Worm (Caenorhabditis elegans) whole organism, L1 larva: Measurements from ENCODE around the gene oig-1.

Experiments
- C34B4.2 ChIP-seq: sonication (generic microtip); optimal IDR thresholded peaks from 2 replicates; lab custom pipeline; 2017; ENCODE audit warnings: mild to moderate bottlenecking, missing genetic modification characterization, missing compliant biosample characterization
- F16B12.6 ChIP-seq: fragments of 150-350 bp; optimal IDR thresholded peaks from 2 replicates; lab custom pipeline; 2014; ENCODE audit warnings: missing biosample characterization, missing genetic modification characterization
- aha-1 ChIP-seq: fragments of 150-350 bp; optimal IDR thresholded peaks from 2 replicates; lab custom pipeline; 2014; ENCODE audit warnings: missing biosample characterization, missing genetic modification characterization
- alr-1 ChIP-seq: fragments of 200-800 bp; sonication (Bioruptor generic); optimal IDR thresholded peaks from 2 replicates; lab custom pipeline; 2018; ENCODE audit warnings: borderline replicate concordance, mild to moderate bottlenecking, missing genetic modification characterization, missing compliant biosample characterization
- blmp-1 ChIP-seq: fragments of 150-350 bp; optimal IDR thresholded peaks from 2 replicates; lab custom pipeline; 2014; ENCODE audit warnings: missing biosample characterization, missing genetic modification characterization
- ceh-90 ChIP-seq: sonication (generic microtip); optimal IDR thresholded peaks from 2 replicates; lab custom pipeline; 2016; ENCODE audit warnings: missing genetic modification characterization, missing compliant biosample characterization
- ces-1 ChIP-seq: fragments of 150-350 bp; optimal IDR thresholded peaks from 2 replicates; lab custom pipeline; 2014; ENCODE audit warnings: missing biosample characterization, missing genetic modification reagents, missing genetic modification characterization
- efl-1 ChIP-seq, 4 experiments: fragments of 150-350 bp; optimal IDR thresholded peaks in 3 of 4; peaks in 1 of 4; 1 replicate in 1 of 4; 2 replicates in 3 of 4; lab custom pipeline; 2014; ENCODE audit warnings: missing biosample characterization in 2 of 4, missing genetic modification characterization in 2 of 4, missing genetic modification reagents in 2 of 4
- efl-3 ChIP-seq: fragments of 200-800 bp; sonication (Bioruptor generic); optimal IDR thresholded peaks from 2 replicates; lab custom pipeline; 2018; ENCODE audit warnings: mild to moderate bottlenecking, missing genetic modification characterization, missing compliant biosample characterization
- elt-2 ChIP-seq: sonication (generic microtip); optimal IDR thresholded peaks from 2 replicates; lab custom pipeline; 2016; ENCODE audit warnings: missing genetic modification characterization, mild to moderate bottlenecking, inconsistent platforms, missing compliant biosample characterization, missing genetic modification reagents
- elt-3 ChIP-seq, 6 experiments: fragments of 150-350 bp in 1 of 6; sonication (generic microtip); optimal IDR thresholded peaks; 2 replicates each; lab custom pipeline; 2017 to 2018; ENCODE audit warnings: missing biosample characterization in 6 of 6, missing genetic modification characterization in 6 of 6, inconsistent platforms in 1 of 6
- fkh-8 ChIP-seq: sonication (generic microtip); optimal IDR thresholded peaks from 2 replicates; lab custom pipeline; 2016; ENCODE audit warnings: mild to moderate bottlenecking, missing genetic modification characterization, missing compliant biosample characterization
- fos-1 ChIP-seq: fragments of 150-350 bp; optimal IDR thresholded peaks from 2 replicates; lab custom pipeline; 2014; ENCODE audit warnings: missing biosample characterization, missing genetic modification characterization
- grh-1 ChIP-seq: fragments of 200-800 bp; sonication (Bioruptor generic); IDR thresholded peaks from 2 replicates; pipeline ENCODE4 v1.3.6; 2022; ENCODE audit warnings: missing genetic modification reagents, missing genetic modification characterization, missing compliant biosample characterization
- hlh-17 ChIP-seq: fragments of 200-800 bp; sonication (Bioruptor generic); optimal IDR thresholded peaks from 2 replicates; lab custom pipeline; 2018; ENCODE audit warnings: missing genetic modification characterization, mild to moderate bottlenecking, missing compliant biosample characterization, moderate library complexity, borderline replicate concordance
- hlh-4 ChIP-seq: sonication (generic microtip); optimal IDR thresholded peaks from 2 replicates; lab custom pipeline; 2016; ENCODE audit warnings: mild to moderate bottlenecking, missing genetic modification characterization, missing compliant biosample characterization
- irx-1 ChIP-seq: sonication (generic microtip); optimal IDR thresholded peaks from 2 replicates; lab custom pipeline; 2016; ENCODE audit warnings: missing genetic modification characterization, missing compliant biosample characterization
- isw-1 ChIP-seq: fragments of 200-800 bp; sonication (Bioruptor generic); IDR thresholded peaks from 2 replicates; pipeline ENCODE4 v1.3.6; 2022; ENCODE audit warnings: missing genetic modification characterization, missing compliant biosample characterization
- lin-14 ChIP-seq: fragments of 200-800 bp; sonication (Bioruptor generic); optimal IDR thresholded peaks from 2 replicates; lab custom pipeline; 2018; ENCODE audit warnings: mild to moderate bottlenecking, missing genetic modification characterization, moderate library complexity, missing compliant biosample characterization
- lin-35 ChIP-seq, 2 experiments: fragments of 150-350 bp; optimal IDR thresholded peaks; 2 replicates each; lab custom pipeline; 2014; ENCODE audit warnings: missing biosample characterization in 2 of 2, missing genetic modification characterization in 2 of 2, missing genetic modification reagents in 2 of 2
- mef-2 ChIP-seq: fragments of 150-350 bp; optimal IDR thresholded peaks from 2 replicates; lab custom pipeline; 2014; ENCODE audit warnings: missing biosample characterization, missing genetic modification characterization
- mep-1 ChIP-seq: fragments of 150-350 bp; optimal IDR thresholded peaks from 2 replicates; lab custom pipeline; 2014; ENCODE audit warnings: missing biosample characterization, missing genetic modification characterization
- nhr-19 ChIP-seq: fragments of 200-800 bp; sonication (Bioruptor generic); conservative IDR thresholded peaks from 2 replicates; pipeline ENCODE4 v1.3.6; 2022; ENCODE audit warnings: missing genetic modification characterization, missing compliant biosample characterization
- nhr-20 ChIP-seq: sonication (generic microtip); optimal IDR thresholded peaks from 2 replicates; lab custom pipeline; 2016; ENCODE audit warnings: mild to moderate bottlenecking, missing genetic modification characterization, missing compliant biosample characterization
- nhr-237 ChIP-seq: fragments of 150-350 bp; optimal IDR thresholded peaks from 2 replicates; lab custom pipeline; 2014; ENCODE audit warnings: missing biosample characterization, missing genetic modification characterization
- nhr-71 ChIP-seq: sonication (generic microtip); optimal IDR thresholded peaks from 2 replicates; lab custom pipeline; 2016; ENCODE audit warnings: mild to moderate bottlenecking, missing genetic modification characterization, moderate library complexity, missing compliant biosample characterization
- nhr-76 ChIP-seq: sonication (generic microtip); optimal IDR thresholded peaks from 2 replicates; lab custom pipeline; 2017; ENCODE audit warnings: missing biosample characterization, missing genetic modification characterization
- nhr-77 ChIP-seq: fragments of 150-350 bp; optimal IDR thresholded peaks from 2 replicates; lab custom pipeline; 2014; ENCODE audit warnings: missing biosample characterization, missing genetic modification characterization
- nhr-85 ChIP-seq: sonication (generic microtip); peaks from one replicate; lab custom pipeline; 2016; ENCODE audit warnings: missing genetic modification characterization, inconsistent platforms, missing compliant biosample characterization
- nhr-90 ChIP-seq: sonication (generic microtip); optimal IDR thresholded peaks from 2 replicates; lab custom pipeline; 2016; ENCODE audit warnings: mild to moderate bottlenecking, missing genetic modification characterization, missing compliant biosample characterization; ENCODE audit not compliant: poor library complexity
- skn-1 ChIP-seq: fragments of 150-350 bp; optimal IDR thresholded peaks from 2 replicates; lab custom pipeline; 2014; ENCODE audit warnings: missing biosample characterization, missing genetic modification characterization
- snpc-4 ChIP-seq: fragments of 150-350 bp; optimal IDR thresholded peaks from 2 replicates; lab custom pipeline; 2014; ENCODE audit warnings: missing biosample characterization, missing genetic modification characterization
- snu-23 ChIP-seq: sonication (generic microtip); optimal IDR thresholded peaks from 2 replicates; lab custom pipeline; 2016; ENCODE audit warnings: missing genetic modification characterization, missing compliant biosample characterization
- sptf-1 ChIP-seq: fragments of 150-350 bp; optimal IDR thresholded peaks from 2 replicates; lab custom pipeline; 2014; ENCODE audit warnings: missing biosample characterization, missing genetic modification characterization
- unc-130 ChIP-seq: fragments of 150-350 bp; optimal IDR thresholded peaks from 2 replicates; lab custom pipeline; 2017; ENCODE audit warnings: missing biosample characterization, missing genetic modification characterization, inconsistent platforms
- unc-62 ChIP-seq: fragments of 150-350 bp; optimal IDR thresholded peaks from 2 replicates; lab custom pipeline; 2014; ENCODE audit warnings: missing biosample characterization, missing genetic modification reagents, missing genetic modification characterization
- unc-86 ChIP-seq: sonication (generic microtip); optimal IDR thresholded peaks from 2 replicates; lab custom pipeline; 2016; ENCODE audit warnings: missing genetic modification characterization, missing compliant biosample characterization
- xbp-1 ChIP-seq: sonication (generic microtip); optimal IDR thresholded peaks from 2 replicates; lab custom pipeline; 2016; ENCODE audit warnings: missing genetic modification characterization, missing compliant biosample characterization
- zag-1 ChIP-seq: fragments of 150-350 bp; optimal IDR thresholded peaks from 2 replicates; lab custom pipeline; 2014; ENCODE audit warnings: missing biosample characterization, missing genetic modification characterization
- ztf-4 ChIP-seq: fragments of 150-350 bp; optimal IDR thresholded peaks from 2 replicates; lab custom pipeline; 2014; ENCODE audit warnings: missing biosample characterization, missing genetic modification characterization

The oig-1 gene

ce11 chrIII:6508327-6508726 lies 17.1 kb downstream of the oig-1 start:
- TF ChIP-seq nhr-71 (tag; lab: Kevin White, UChicago) (peak; percentile 42), lin-14 (GFP tag; lab: Kevin White, UChicago) (peak; percentile 8), snu-23 (GFP tag; lab: Kevin White, UChicago) (peak; percentile 28), lin-35 (GFP tag; optimal IDR thresholded peaks at IDR 0.05; lab: Kevin White, UChicago) (peak in 1 of 2 experiments; percentile 33), irx-1 (no peak), blmp-1 (tag; lab: Kevin White, UChicago) (peak; percentile 47), isw-1 (GFP tag; lab: Robert Waterston, UW) (no peak), nhr-76 (no peak), nhr-19 (GFP tag; lab: Robert Waterston, UW) (peak; percentile 49), elt-3 (tag; optimal IDR thresholded peaks at IDR 0.05; lab: Kevin White, UChicago) (peak in 1 of 6 experiments; percentile 93), nhr-20 (tag; lab: Kevin White, UChicago) (peak; percentile 58), unc-130 (tag; lab: Kevin White, UChicago) (peak; percentile 24), nhr-85 (peak; percentile 72), nhr-90 (peak; percentile 14)

DNA sequence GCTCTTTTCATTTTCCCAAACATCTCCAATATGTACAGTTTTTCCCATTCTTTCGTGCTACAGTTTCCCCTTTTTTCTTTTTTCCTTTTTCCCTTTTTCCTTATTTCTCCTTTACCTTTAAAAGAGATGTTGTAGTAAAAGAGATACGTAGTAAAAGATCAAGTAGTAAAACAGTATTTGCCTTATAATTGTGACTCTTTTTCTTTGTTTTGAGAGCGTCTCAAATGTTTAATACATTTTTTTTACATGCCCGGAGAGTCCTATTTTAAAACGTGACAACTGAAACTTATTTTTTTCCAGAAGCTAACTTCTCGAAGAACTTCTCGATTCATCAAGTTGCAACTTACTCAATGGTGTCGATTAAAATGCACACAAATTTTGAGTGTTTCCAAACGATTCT lies 17.6 kb downstream of the oig-1 start, which contains the start of gene F23F12.12:
TSS of gene F23F12.12 (plus strand) at position 301 of the 400 bp plus-strand sequence.
- no peak for TF ChIP-seq nhr-85
- TF ChIP-seq F16B12.6 (tag; lab: Kevin White, UChicago), result no peak
- no peak for TF ChIP-seq ztf-4 (tag; lab: Kevin White, UChicago)
- no peak for TF ChIP-seq nhr-77 (tag; lab: Kevin White, UChicago)
- TF ChIP-seq nhr-237 (tag; lab: Kevin White, UChicago), result no peak
- TF ChIP-seq snpc-4, result no peak
- no peak for TF ChIP-seq sptf-1 (tag; lab: Kevin White, UChicago)
- no peak for TF ChIP-seq lin-14 (GFP tag; lab: Kevin White, UChicago)
- no peak for TF ChIP-seq skn-1

DNA sequence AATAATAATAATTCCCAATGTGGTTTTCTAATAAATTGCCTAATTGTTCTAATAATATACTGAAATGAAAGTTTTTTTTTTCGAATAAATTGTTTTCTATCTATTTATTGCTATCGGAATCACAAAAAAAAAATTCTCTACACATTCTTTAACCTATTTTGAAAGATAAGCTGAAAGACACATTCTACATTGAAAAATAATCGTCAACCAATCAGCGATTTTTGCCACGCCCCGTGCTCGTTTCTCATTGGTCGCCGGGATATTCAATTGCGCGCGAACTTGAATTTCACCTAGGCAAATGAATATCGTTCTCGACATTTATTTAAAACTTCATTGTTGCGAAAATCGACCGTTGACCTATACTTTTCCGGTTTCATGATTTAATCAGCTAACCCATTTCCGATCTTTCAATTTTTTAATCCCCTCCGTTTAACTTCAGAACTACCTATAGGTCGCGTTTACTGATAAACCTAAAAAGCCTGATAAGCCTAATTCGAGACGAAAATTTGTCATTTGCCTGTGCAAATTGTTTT lies 25.4 kb downstream of the oig-1 start, which contains the start of gene F23F12.3:
TSS of gene F23F12.3 (plus strand) at position 483 of the 533 bp plus-strand sequence.
- TF ChIP-seq efl-3 (GFP tag; lab: Kevin White, UChicago) (no peak), nhr-237 (tag; lab: Kevin White, UChicago) (no peak), elt-2 (tag; lab: Kevin White, UChicago) (peak; percentile 32), xbp-1 (tag; lab: Kevin White, UChicago) (no peak), grh-1 (GFP tag; lab: Robert Waterston, UW) (no peak), nhr-71 (tag; lab: Kevin White, UChicago) (no peak)

ce11 chrIII:6499102-6499501 lies 26.4 kb downstream of the oig-1 start:
- no peak for TF ChIP-seq efl-1 (optimal IDR thresholded peaks at IDR 0.05; lab: Kevin White, UChicago)
- peak in 1 of 2 experiments; percentile 71 for TF ChIP-seq efl-1 (GFP tag; optimal IDR thresholded peaks at IDR 0.05 in 1 of 2; lab: Kevin White, UChicago)
- TF ChIP-seq blmp-1 (tag; lab: Kevin White, UChicago), result no peak

DNA sequence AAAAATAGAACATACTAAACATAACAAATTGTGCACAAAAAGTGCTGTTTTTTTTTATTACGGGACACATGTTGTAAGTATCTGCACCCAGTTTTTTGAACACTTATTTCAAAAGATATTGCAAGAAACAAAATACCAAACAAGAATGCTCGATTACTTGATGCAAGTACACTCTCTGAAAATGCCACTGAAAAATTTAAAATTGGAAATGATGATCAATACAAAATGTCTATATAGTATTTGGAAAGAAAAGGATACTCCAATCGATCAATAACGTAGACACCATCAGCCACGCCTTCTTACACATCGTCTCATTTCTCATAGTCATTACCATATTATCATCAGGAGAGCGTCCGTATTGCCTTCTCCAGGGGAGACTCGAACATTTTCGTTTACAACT lies 27.3 kb downstream of the oig-1 start, which contains the start of gene sdz-15:
TSS of gene sdz-15 (plus strand) at position 301 of the 400 bp plus-strand sequence.
- TF ChIP-seq unc-62 (GFP tag; lab: Kevin White, UChicago) (no peak), mep-1 (tag; lab: Kevin White, UChicago) (no peak), isw-1 (GFP tag; lab: Robert Waterston, UW) (no peak), aha-1 (no peak), C34B4.2 (no peak), fos-1 (tag; lab: Kevin White, UChicago) (no peak), nhr-76 (no peak), ceh-90 (tag; lab: Kevin White, UChicago) (no peak), alr-1 (tag; lab: Kevin White, UChicago) (no peak), mef-2 (tag; lab: Kevin White, UChicago) (no peak), fkh-8 (tag; lab: Kevin White, UChicago) (no peak), hlh-17 (GFP tag; lab: Kevin White, UChicago) (no peak), unc-86 (tag; lab: Kevin White, UChicago) (no peak), ces-1 (GFP tag; lab: Kevin White, UChicago) (no peak), grh-1 (GFP tag; lab: Robert Waterston, UW) (no peak), lin-14 (GFP tag; lab: Kevin White, UChicago) (no peak), zag-1 (no peak), hlh-4 (no peak)
- TF ChIP-seq, all 84 proteins: peak for 0
